Worm (Caenorhabditis elegans): ENCODE data around the gene C05D11.1.

The C05D11.1 gene

DNA sequence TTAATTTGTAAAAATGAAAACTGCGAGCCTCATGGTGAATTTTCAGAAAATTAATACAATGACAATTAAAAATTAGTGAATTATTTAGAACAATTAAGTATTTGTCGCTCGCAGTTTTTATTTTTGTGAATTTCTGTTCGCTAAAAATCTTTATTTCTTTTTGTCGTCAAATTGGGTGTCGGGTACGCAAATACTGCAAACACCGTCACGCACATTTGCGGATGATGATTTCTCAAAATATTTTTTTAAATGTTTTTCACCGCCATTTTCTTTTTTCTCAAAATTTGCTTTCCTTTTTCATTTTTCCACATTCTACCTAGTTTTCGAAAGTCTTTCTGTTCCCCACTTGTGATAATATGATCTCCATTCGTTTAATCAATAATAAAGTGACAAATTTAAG is 52.5 kb downstream of the C05D11.1 start (continued):
- no peak for TF ChIP-seq jun-1 (tag; optimal IDR thresholded peaks at IDR 0.05)
- TF ChIP-seq sptf-1 (tag; optimal IDR thresholded peaks at IDR 0.05): no peak
- no peak for TF ChIP-seq vab-15 (tag; optimal IDR thresholded peaks at IDR 0.05)
- peak; percentile 95 for TF ChIP-seq F16B12.6 (tag; optimal IDR thresholded peaks at IDR 0.05)
- peak; percentile 16 for TF ChIP-seq snpc-4 (tag; optimal IDR thresholded peaks at IDR 0.05)
- peak; percentile 50 for TF ChIP-seq swsn-7 (tag; optimal IDR thresholded peaks at IDR 0.05)
- TF ChIP-seq aha-1 (tag; optimal IDR thresholded peaks at IDR 0.05): no peak
- no peak for TF ChIP-seq sup-37 (GFP tag; optimal IDR thresholded peaks at IDR 0.05)
- peak in 1 of 2 experiments; percentile 36 for TF ChIP-seq mdl-1 (tag; optimal IDR thresholded peaks at IDR 0.05)

DNA sequence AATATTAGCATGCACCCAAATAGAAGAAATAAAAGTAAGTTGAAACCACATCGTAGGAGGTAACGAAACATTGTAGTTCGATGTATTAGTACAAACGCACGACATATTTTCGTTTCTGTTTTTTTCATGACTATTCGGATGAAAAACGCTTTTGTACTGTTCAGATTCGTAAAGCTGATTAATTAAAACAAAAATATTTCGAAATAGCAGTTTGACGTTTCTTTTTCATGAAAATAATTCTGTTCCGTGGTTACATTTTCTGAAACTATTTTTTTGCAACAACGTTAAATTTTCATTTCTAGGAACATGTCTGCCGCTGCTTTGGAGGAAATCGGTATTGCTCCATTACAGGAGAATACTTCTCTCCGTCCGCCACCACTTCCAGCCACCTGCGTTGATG is 53.1 kb downstream of the C05D11.1 start, which contains the start of gene rpt-3:
rpt-3 (plus strand) TSS at position 301 of the 400 bp plus-strand sequence.
- TF ChIP-seq C04F5.9 (tag; optimal IDR thresholded peaks at IDR 0.05): no peak
- no peak for TF ChIP-seq Y116A8C.19 (tag; optimal IDR thresholded peaks at IDR 0.05; ENCODE audit: borderline replicate concordance)
- no peak for TF ChIP-seq elt-3 (tag; optimal IDR thresholded peaks at IDR 0.05)
- TF ChIP-seq ces-1 (GFP tag; optimal IDR thresholded peaks at IDR 0.05): no peak

Measured in whole organism, L1 larva.